Fruit fly (Drosophila melanogaster): ENCODE results near the gene Elp4.

Gene Elp4

dm6 chr2L:5523848-5524473 is at the start of gene Elp4, which contains the start of gene Vps52:
TSS of gene Elp4 (plus strand) at chr2L:5524139.
TSS of gene Vps52 (minus strand) at chr2L:5523898.
- TF ChIP-seq CG17801 (GFP tag; optimal IDR thresholded peaks at IDR 0.05; ENCODE audit: partially characterized antibody), result peak; percentile 51

dm6 chr2L:5476699-5477098 is 47.2 kb upstream of the Elp4 start:
- no peak for TF ChIP-seq CG17801 (GFP tag; optimal IDR thresholded peaks at IDR 0.05; ENCODE audit: partially characterized antibody)

DNA sequence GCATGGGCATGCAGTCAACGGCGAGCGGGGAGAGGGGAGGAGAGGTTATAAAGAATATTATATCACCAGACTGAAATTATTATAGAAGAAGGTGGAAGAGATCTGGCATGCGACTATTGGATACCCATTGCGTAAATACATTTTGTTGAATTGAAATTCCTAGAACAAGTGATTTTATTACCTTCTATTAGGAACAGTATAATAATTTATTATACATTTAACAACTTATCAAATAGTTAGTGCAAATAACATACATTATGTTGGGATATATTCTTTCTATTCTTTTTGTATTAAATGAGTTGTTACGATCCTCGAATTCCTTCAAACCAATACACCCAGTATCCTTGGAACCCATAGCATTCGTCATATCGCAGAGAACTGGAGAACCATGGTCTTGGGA is 45.7 kb upstream of the Elp4 start:
- TF ChIP-seq CG17801 (GFP tag; optimal IDR thresholded peaks at IDR 0.05; ENCODE audit: partially characterized antibody), result no peak

DNA sequence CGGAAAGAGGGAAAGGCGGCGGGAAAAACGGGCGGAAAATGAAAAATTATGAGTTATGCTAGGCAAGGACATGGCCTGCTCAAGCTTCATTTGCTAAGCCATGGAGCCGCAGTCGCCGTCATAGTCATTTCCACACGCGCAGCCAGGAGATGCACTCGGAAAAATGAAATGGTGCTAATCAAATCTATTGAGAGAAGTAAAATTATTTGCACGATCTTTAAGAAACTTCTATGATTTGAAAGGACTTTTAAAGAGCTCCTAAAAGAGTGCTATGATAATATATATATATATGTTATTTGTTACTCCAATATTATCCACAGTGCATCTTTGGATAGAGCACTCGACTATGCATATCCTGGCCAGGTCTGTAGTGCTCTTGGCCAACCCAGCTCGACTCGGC is 44.8 kb upstream of the Elp4 start:
- TF ChIP-seq CG17801 (GFP tag; optimal IDR thresholded peaks at IDR 0.05; ENCODE audit: partially characterized antibody), result no peak

- TF ChIP-seq CG17801 (GFP tag; optimal IDR thresholded peaks at IDR 0.05; ENCODE audit: partially characterized antibody), result no peak
These were observed 44.0 kb upstream of the Elp4 start for dm6 chr2L:5479971-5480370.

DNA sequence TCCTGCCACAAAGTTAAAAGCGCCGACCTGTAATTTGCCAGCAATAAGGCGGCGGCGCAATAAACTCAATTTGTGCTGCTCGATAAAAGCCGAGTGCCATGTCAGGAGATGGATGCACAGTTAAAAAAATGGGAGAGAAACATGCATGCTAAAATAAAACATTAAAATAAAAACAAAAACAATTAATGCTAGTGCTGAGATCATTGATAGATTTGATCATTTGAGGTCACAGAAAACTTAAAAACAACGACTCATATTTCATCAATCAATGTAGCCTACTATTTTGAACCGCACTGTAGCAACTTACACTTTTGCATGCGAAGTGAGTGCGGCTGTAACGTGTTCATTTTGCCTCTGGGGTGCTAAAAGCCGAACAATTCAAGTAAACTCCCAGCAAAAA is 40.8 kb upstream of the Elp4 start:
- TF ChIP-seq CG17801 (GFP tag; optimal IDR thresholded peaks at IDR 0.05; ENCODE audit: partially characterized antibody), result no peak

dm6 chr2L:5489084-5489617 is 34.8 kb upstream of the Elp4 start:
- TF ChIP-seq CG17801 (GFP tag; optimal IDR thresholded peaks at IDR 0.05; ENCODE audit: partially characterized antibody), result no peak

DNA sequence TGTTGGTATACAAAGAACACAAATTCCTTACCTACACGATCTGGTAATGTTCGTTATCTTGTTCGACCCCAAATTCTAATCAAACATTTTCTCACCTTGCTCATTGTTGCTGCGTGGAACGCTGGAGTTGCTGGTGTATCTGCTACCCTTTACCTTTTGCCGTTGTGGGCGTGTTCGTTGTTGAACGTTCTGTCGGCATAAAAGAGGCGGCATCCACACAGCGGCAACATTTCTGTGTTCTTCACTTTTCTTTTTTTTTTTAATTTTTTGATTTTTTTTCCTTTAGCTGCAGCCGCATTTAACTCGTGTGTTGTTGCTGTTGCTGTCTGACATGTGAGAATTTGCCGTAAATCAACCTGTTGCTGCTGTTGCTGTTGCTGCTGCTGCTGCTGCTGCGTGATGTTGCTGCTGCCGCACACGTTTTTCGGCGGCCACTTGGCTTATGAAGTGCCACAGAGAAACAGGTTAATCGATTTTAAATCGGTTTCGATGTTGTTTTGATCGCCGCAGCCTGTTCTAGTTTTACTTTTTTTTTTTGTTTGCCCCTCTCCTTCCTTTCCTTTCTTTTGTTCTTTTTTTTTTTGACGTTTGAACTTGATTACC is 34.1 kb upstream of the Elp4 start:
- no peak for TF ChIP-seq CG17801 (GFP tag; optimal IDR thresholded peaks at IDR 0.05; ENCODE audit: partially characterized antibody)

dm6 chr2L:5491220-5491619 is 32.7 kb upstream of the Elp4 start:
- TF ChIP-seq CG17801 (GFP tag; optimal IDR thresholded peaks at IDR 0.05; ENCODE audit: partially characterized antibody), result no peak

- no peak for TF ChIP-seq CG17801 (GFP tag; optimal IDR thresholded peaks at IDR 0.05; ENCODE audit: partially characterized antibody)
These were observed 31.0 kb upstream of the Elp4 start for dm6 chr2L:5492924-5493323.

DNA sequence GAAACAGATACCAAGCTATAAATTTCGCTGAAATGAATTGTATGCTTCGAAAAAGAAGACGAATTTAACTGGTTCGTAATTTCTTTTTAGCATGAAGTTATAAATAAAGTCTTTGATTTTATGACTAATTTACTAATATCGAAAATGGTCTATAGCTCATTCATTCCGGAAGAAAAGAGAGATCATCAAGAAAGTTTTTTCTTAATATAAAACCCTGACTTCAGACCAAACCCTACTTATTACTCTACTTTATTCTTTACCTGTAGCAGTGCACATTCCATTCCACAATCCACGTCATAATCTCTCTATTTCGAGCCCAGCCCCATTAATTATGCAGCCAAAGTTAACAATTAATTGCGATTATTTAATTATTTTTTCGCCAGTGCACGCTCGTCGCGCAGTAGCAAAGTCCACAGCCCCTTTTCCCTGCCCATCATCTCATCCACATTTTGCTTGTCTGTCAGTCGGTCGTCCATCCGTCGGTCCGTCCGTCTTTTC is 30.0 kb upstream of the Elp4 start:
- TF ChIP-seq CG17801 (GFP tag; optimal IDR thresholded peaks at IDR 0.05; ENCODE audit: partially characterized antibody), result no peak

DNA sequence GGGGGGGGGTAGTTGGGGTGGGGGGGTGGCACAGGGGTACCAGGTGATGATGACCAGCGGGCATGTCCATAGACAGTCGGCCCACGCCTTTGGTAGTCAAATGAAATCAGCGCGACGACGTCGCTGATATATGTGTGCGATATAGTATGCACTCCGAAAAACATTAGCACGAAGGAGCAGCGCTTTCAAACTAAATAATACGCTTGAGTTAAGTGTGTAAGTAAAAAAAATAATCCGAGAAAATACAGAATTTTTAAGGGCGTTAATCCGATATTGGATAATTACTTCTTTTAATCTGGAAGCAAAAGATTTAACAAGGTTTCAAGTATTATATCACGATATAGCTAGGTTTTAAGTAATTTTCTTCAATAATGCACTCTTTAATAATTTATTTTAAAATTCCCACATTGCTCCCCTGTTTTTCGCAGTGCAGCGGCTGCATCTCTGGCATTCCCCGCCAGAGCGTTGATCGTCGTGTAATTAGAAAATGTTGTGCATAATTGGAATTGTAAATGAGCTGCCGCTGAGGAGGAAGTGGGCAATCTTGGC is 29.1 kb upstream of the Elp4 start:
- TF ChIP-seq CG17801 (GFP tag; optimal IDR thresholded peaks at IDR 0.05; ENCODE audit: partially characterized antibody), result no peak

dm6 chr2L:5496468-5497093 is 27.4 kb upstream of the Elp4 start:
- TF ChIP-seq CG17801 (GFP tag; optimal IDR thresholded peaks at IDR 0.05; ENCODE audit: partially characterized antibody), result no peak

dm6 chr2L:5499458-5499857 is 24.5 kb upstream of the Elp4 start:
- TF ChIP-seq CG17801 (GFP tag; optimal IDR thresholded peaks at IDR 0.05; ENCODE audit: partially characterized antibody), result no peak

DNA sequence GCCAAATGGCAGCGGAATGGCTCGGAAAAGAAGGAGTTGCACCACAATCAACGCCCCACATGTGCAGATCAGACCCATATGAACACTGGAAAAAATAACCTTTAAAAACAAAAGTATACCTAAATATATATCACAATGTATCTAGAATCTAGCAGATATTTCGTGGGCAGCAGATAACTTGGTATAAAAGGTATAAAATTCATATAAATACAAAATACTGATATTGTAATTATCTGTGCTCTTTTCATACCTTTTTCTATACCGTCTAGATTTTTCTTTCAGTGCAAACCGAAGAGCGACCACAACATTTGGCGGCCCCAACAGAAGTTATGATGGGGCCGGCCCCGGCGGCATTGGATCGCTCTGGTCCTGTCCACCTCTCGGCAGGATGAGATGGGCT is 22.6 kb upstream of the Elp4 start:
- TF ChIP-seq CG17801 (GFP tag; optimal IDR thresholded peaks at IDR 0.05; ENCODE audit: partially characterized antibody), result no peak

DNA sequence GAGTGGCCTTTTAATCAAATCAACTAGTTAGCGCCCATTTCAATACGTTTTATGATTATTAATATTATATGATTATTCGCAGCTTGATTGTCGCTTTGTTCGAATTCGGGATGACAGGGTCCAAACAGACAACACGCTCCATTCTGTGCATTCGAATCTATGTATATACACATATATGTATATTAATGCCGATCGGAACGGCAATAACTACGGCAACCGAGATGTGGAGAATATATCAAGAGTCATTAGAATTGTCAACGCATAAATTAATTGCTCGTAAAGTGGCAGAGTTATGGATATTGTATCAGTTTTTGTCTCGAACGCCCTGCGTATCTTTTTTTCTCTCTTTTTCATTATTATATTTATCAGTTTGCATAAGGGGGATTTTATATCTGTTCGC is 21.1 kb upstream of the Elp4 start:
- no peak for TF ChIP-seq CG17801 (GFP tag; optimal IDR thresholded peaks at IDR 0.05; ENCODE audit: partially characterized antibody)

Data from ovary, adult (tissue).